Worm (Caenorhabditis elegans) whole organism, L1 larva: ENCODE results near the gene Y64G10A.7.

Experiments used
- C16A3.4 ChIP-seq: fragments of 150-350 bp; optimal IDR thresholded peaks from 2 replicates; lab custom pipeline; 2014; ENCODE audit warnings: missing biosample characterization, missing genetic modification characterization
- C34B4.2 ChIP-seq: sonication (generic microtip); optimal IDR thresholded peaks from 2 replicates; lab custom pipeline; 2017; ENCODE audit warnings: mild to moderate bottlenecking, missing genetic modification characterization, missing compliant biosample characterization
- alr-1 ChIP-seq: fragments of 200-800 bp; sonication (Bioruptor generic); optimal IDR thresholded peaks from 2 replicates; lab custom pipeline; 2018; ENCODE audit warnings: borderline replicate concordance, mild to moderate bottlenecking, missing genetic modification characterization, missing compliant biosample characterization
- aly-2 ChIP-seq: fragments of 150-350 bp; optimal IDR thresholded peaks from 2 replicates; lab custom pipeline; 2014; ENCODE audit warnings: missing biosample characterization, missing genetic modification characterization
- ama-1 ChIP-seq: fragments of 150-350 bp; optimal IDR thresholded peaks from 2 replicates; lab custom pipeline; 2014
- blmp-1 ChIP-seq: fragments of 150-350 bp; optimal IDR thresholded peaks from 2 replicates; lab custom pipeline; 2014; ENCODE audit warnings: missing biosample characterization, missing genetic modification characterization
- ceh-63 ChIP-seq: fragments of 200-800 bp; sonication (Bioruptor generic); optimal IDR thresholded peaks from 2 replicates; lab custom pipeline; 2018; ENCODE audit warnings: mild to moderate bottlenecking, missing genetic modification characterization, missing compliant biosample characterization
- ceh-8 ChIP-seq: fragments of 200-800 bp; sonication (Bioruptor generic); optimal IDR thresholded peaks from 2 replicates; lab custom pipeline; 2018; ENCODE audit warnings: mild to moderate bottlenecking, missing genetic modification characterization, moderate library complexity, missing compliant biosample characterization
- ceh-82 ChIP-seq, 3 experiments: fragments of 150-350 bp in 1 of 3; sonication (generic microtip) in 2 of 3; optimal IDR thresholded peaks; 2 replicates each; lab custom pipeline; 2014 to 2017; ENCODE audit warnings: missing biosample characterization in 3 of 3, missing genetic modification characterization in 3 of 3
- ceh-90 ChIP-seq: sonication (generic microtip); optimal IDR thresholded peaks from 2 replicates; lab custom pipeline; 2016; ENCODE audit warnings: missing genetic modification characterization, missing compliant biosample characterization
- ces-1 ChIP-seq: fragments of 150-350 bp; optimal IDR thresholded peaks from 2 replicates; lab custom pipeline; 2014; ENCODE audit warnings: missing biosample characterization, missing genetic modification reagents, missing genetic modification characterization
- dpl-1 ChIP-seq, 3 experiments: fragments of 150-350 bp in 2 of 3; sonication (generic microtip) in 1 of 3; optimal IDR thresholded peaks; 2 replicates each; lab custom pipeline; 2014 to 2017; ENCODE audit warnings: missing biosample characterization in 3 of 3, missing genetic modification characterization in 3 of 3, missing genetic modification reagents in 3 of 3
- dsc-1 ChIP-seq: sonication (generic microtip); optimal IDR thresholded peaks from 2 replicates; lab custom pipeline; 2016; ENCODE audit warnings: mild to moderate bottlenecking, missing genetic modification characterization, missing compliant biosample characterization
- egl-13 ChIP-seq: sonication (generic microtip); optimal IDR thresholded peaks from 2 replicates; lab custom pipeline; 2016; ENCODE audit warnings: missing genotype, missing genetic modification reagents, missing genetic modification characterization, missing compliant biosample characterization
- egl-27 ChIP-seq, 2 experiments: fragments of 150-350 bp in 1 of 2; sonication (generic microtip); optimal IDR thresholded peaks; 3 replicates each; lab custom pipeline; 2017 to 2018; ENCODE audit warnings: missing biosample characterization in 2 of 2, missing genetic modification characterization in 2 of 2, missing genetic modification reagents in 2 of 2
- ets-5 ChIP-seq: fragments of 200-800 bp; sonication (Bioruptor generic); IDR thresholded peaks from 2 replicates; pipeline ENCODE4 v1.3.6; 2022; ENCODE audit warnings: missing genetic modification characterization, missing compliant biosample characterization
- fkh-10 ChIP-seq: sonication (generic microtip); optimal IDR thresholded peaks from 2 replicates; lab custom pipeline; 2017; ENCODE audit warnings: missing biosample characterization, missing genetic modification reagents, missing genetic modification characterization
- fkh-8 ChIP-seq: sonication (generic microtip); optimal IDR thresholded peaks from 2 replicates; lab custom pipeline; 2016; ENCODE audit warnings: mild to moderate bottlenecking, missing genetic modification characterization, missing compliant biosample characterization
- fos-1 ChIP-seq: fragments of 150-350 bp; optimal IDR thresholded peaks from 2 replicates; lab custom pipeline; 2014; ENCODE audit warnings: missing biosample characterization, missing genetic modification characterization
- hlh-17 ChIP-seq: fragments of 200-800 bp; sonication (Bioruptor generic); optimal IDR thresholded peaks from 2 replicates; lab custom pipeline; 2018; ENCODE audit warnings: missing genetic modification characterization, mild to moderate bottlenecking, missing compliant biosample characterization, moderate library complexity, borderline replicate concordance
- hlh-4 ChIP-seq: sonication (generic microtip); optimal IDR thresholded peaks from 2 replicates; lab custom pipeline; 2016; ENCODE audit warnings: mild to moderate bottlenecking, missing genetic modification characterization, missing compliant biosample characterization
- isw-1 ChIP-seq: fragments of 200-800 bp; sonication (Bioruptor generic); IDR thresholded peaks from 2 replicates; pipeline ENCODE4 v1.3.6; 2022; ENCODE audit warnings: missing genetic modification characterization, missing compliant biosample characterization
- lin-14 ChIP-seq: fragments of 200-800 bp; sonication (Bioruptor generic); optimal IDR thresholded peaks from 2 replicates; lab custom pipeline; 2018; ENCODE audit warnings: mild to moderate bottlenecking, missing genetic modification characterization, moderate library complexity, missing compliant biosample characterization
- lsy-2 ChIP-seq, 2 experiments: fragments of 150-350 bp; optimal IDR thresholded peaks; 2 replicates each; lab custom pipeline; 2014; ENCODE audit warnings: missing biosample characterization in 2 of 2, missing genetic modification characterization in 2 of 2
- mab-9 ChIP-seq: fragments of 200-800 bp; sonication (Bioruptor generic); IDR thresholded peaks from 2 replicates; pipeline ENCODE4 v1.3.6; 2022; ENCODE audit warnings: missing genetic modification reagents, missing genetic modification characterization, missing compliant biosample characterization
- mdl-1 ChIP-seq, 2 experiments: fragments of 150-350 bp; optimal IDR thresholded peaks; 2 replicates each; lab custom pipeline; 2014 to 2017; ENCODE audit warnings: missing biosample characterization in 2 of 2, missing genetic modification characterization in 2 of 2, inconsistent platforms in 1 of 2
- mef-2 ChIP-seq: fragments of 150-350 bp; optimal IDR thresholded peaks from 2 replicates; lab custom pipeline; 2014; ENCODE audit warnings: missing biosample characterization, missing genetic modification characterization
- mep-1 ChIP-seq: fragments of 150-350 bp; optimal IDR thresholded peaks from 2 replicates; lab custom pipeline; 2014; ENCODE audit warnings: missing biosample characterization, missing genetic modification characterization
- nhr-12 ChIP-seq: sonication (generic microtip); optimal IDR thresholded peaks from 2 replicates; lab custom pipeline; 2017; ENCODE audit warnings: missing biosample characterization, missing genetic modification characterization
- nhr-237 ChIP-seq: fragments of 150-350 bp; optimal IDR thresholded peaks from 2 replicates; lab custom pipeline; 2014; ENCODE audit warnings: missing biosample characterization, missing genetic modification characterization
- nhr-28 ChIP-seq: fragments of 150-350 bp; optimal IDR thresholded peaks from 2 replicates; lab custom pipeline; 2014; ENCODE audit warnings: missing biosample characterization, missing genetic modification characterization
- nhr-47 ChIP-seq: sonication (generic microtip); optimal IDR thresholded peaks from 2 replicates; lab custom pipeline; 2016; ENCODE audit warnings: mild to moderate bottlenecking, missing genetic modification characterization, moderate library complexity, missing compliant biosample characterization
- nhr-76 ChIP-seq: sonication (generic microtip); optimal IDR thresholded peaks from 2 replicates; lab custom pipeline; 2017; ENCODE audit warnings: missing biosample characterization, missing genetic modification characterization
- nhr-84 ChIP-seq: sonication (generic microtip); optimal IDR thresholded peaks from 2 replicates; lab custom pipeline; 2017; ENCODE audit warnings: missing biosample characterization, missing genetic modification characterization
- nhr-85 ChIP-seq: sonication (generic microtip); peaks from one replicate; lab custom pipeline; 2016; ENCODE audit warnings: missing genetic modification characterization, inconsistent platforms, missing compliant biosample characterization
- pag-3 ChIP-seq: sonication (generic microtip); optimal IDR thresholded peaks from 2 replicates; lab custom pipeline; 2017; ENCODE audit warnings: missing genetic modification characterization, mild to moderate bottlenecking, missing compliant biosample characterization, antibody characterized with exemption, borderline replicate concordance; ENCODE audit not compliant: insufficient read depth
- pax-3 ChIP-seq: fragments of 200-800 bp; sonication (Bioruptor generic); optimal IDR thresholded peaks from 2 replicates; lab custom pipeline; 2018; ENCODE audit warnings: mild to moderate bottlenecking, missing genetic modification characterization, moderate library complexity, missing compliant biosample characterization
- rnt-1 ChIP-seq: sonication (generic microtip); optimal IDR thresholded peaks from 2 replicates; lab custom pipeline; 2016; ENCODE audit warnings: mild to moderate bottlenecking, missing genetic modification characterization, moderate library complexity, missing compliant biosample characterization
- skn-1 ChIP-seq: fragments of 150-350 bp; optimal IDR thresholded peaks from 2 replicates; lab custom pipeline; 2014; ENCODE audit warnings: missing biosample characterization, missing genetic modification characterization
- sox-4 ChIP-seq: sonication (generic microtip); optimal IDR thresholded peaks from 2 replicates; lab custom pipeline; 2016; ENCODE audit warnings: missing genetic modification characterization, missing compliant biosample characterization
- swsn-7 ChIP-seq: sonication (generic microtip); optimal IDR thresholded peaks from 2 replicates; lab custom pipeline; 2016; ENCODE audit warnings: missing genetic modification characterization, missing compliant biosample characterization
- tlp-1 ChIP-seq: fragments of 150-350 bp; optimal IDR thresholded peaks from 2 replicates; lab custom pipeline; 2014; ENCODE audit warnings: missing biosample characterization, missing genetic modification characterization
- unc-130 ChIP-seq: fragments of 150-350 bp; optimal IDR thresholded peaks from 2 replicates; lab custom pipeline; 2017; ENCODE audit warnings: missing biosample characterization, missing genetic modification characterization, inconsistent platforms
- unc-86 ChIP-seq: sonication (generic microtip); optimal IDR thresholded peaks from 2 replicates; lab custom pipeline; 2016; ENCODE audit warnings: missing genetic modification characterization, missing compliant biosample characterization
- zag-1 ChIP-seq: fragments of 150-350 bp; optimal IDR thresholded peaks from 2 replicates; lab custom pipeline; 2014; ENCODE audit warnings: missing biosample characterization, missing genetic modification characterization
- ztf-4 ChIP-seq: fragments of 150-350 bp; optimal IDR thresholded peaks from 2 replicates; lab custom pipeline; 2014; ENCODE audit warnings: missing biosample characterization, missing genetic modification characterization

The Y64G10A.7 gene

DNA sequence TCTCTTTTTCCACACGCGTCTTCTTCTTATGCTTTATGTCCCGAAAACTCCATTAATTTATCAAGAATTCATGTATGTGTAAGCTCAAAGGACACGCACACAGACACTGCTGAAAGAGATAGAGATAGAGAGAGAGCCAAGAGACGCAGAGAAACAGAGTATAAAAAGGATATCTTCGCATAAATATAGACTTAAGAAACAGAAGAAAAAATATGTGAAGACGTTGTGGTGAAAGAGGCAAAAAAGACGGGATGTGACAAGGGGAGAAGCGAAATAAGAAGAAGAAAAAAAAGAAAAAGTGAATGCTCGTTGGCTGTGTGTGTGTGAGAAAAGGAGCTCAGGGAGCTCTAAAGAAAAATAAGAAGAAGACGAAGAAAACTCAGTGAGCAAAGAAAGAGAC, 30.9 kb upstream of the Y64G10A.7 start (continued):
- peak in 1 of 3 experiments; percentile 42 for TF ChIP-seq ceh-82 (tag; optimal IDR thresholded peaks at IDR 0.05; lab: Kevin White, UChicago)
- TF ChIP-seq hlh-4, result no peak
- TF ChIP-seq lin-14 (GFP tag; lab: Kevin White, UChicago), result peak; percentile 94
- peak; percentile 73 for TF ChIP-seq fkh-8 (tag; lab: Kevin White, UChicago)
- TF ChIP-seq nhr-84 (tag; lab: Kevin White, UChicago), result no peak
- no peak for TF ChIP-seq ama-1 (lab: Kevin White, UChicago)
- peak; percentile 63 for TF ChIP-seq mep-1
- TF ChIP-seq ces-1 (GFP tag; lab: Kevin White, UChicago), result no peak
- TF ChIP-seq mdl-1 (tag; optimal IDR thresholded peaks at IDR 0.05; lab: Kevin White, UChicago), result no peak
- no peak for TF ChIP-seq mef-2 (tag; lab: Kevin White, UChicago)
- TF ChIP-seq alr-1, result no peak
- no peak for TF ChIP-seq ceh-90 (tag; lab: Kevin White, UChicago)
- TF ChIP-seq ets-5 (GFP tag; lab: Robert Waterston, UW), result no peak
- peak in 1 of 3 experiments; percentile 19 for TF ChIP-seq dpl-1 (GFP tag; optimal IDR thresholded peaks at IDR 0.05; lab: Kevin White, UChicago)
- TF ChIP-seq nhr-237 (tag; lab: Kevin White, UChicago), result no peak
- peak; percentile 71 for TF ChIP-seq egl-13 (tag; lab: Kevin White, UChicago)
- TF ChIP-seq nhr-47 (tag; lab: Kevin White, UChicago), result peak; percentile 62
- TF ChIP-seq unc-86 (tag; lab: Kevin White, UChicago), result peak; percentile 70
- no peak for TF ChIP-seq tlp-1 (tag; lab: Kevin White, UChicago)
- no peak for TF ChIP-seq ceh-8 (GFP tag; lab: Kevin White, UChicago)
- TF ChIP-seq dsc-1 (tag; lab: Kevin White, UChicago), result peak; percentile 40
- TF ChIP-seq ceh-63, result no peak
- TF ChIP-seq C34B4.2 (tag; lab: Kevin White, UChicago), result no peak
- peak; percentile 27 to 60 for TF ChIP-seq lsy-2 (tag; optimal IDR thresholded peaks at IDR 0.05; lab: Kevin White, UChicago)
- peak; percentile 38 for TF ChIP-seq pax-3 (tag; lab: Kevin White, UChicago)
- no peak for TF ChIP-seq nhr-76
- no peak for TF ChIP-seq sox-4 (tag; lab: Kevin White, UChicago)
- TF ChIP-seq nhr-28 (tag; lab: Kevin White, UChicago), result no peak
- TF ChIP-seq C16A3.4 (tag; lab: Kevin White, UChicago), result no peak
- no peak for TF ChIP-seq hlh-17
- no peak for TF ChIP-seq nhr-12 (tag; lab: Kevin White, UChicago)
- no peak for TF ChIP-seq mab-9 (GFP tag; lab: Robert Waterston, UW)
- TF ChIP-seq ztf-4 (tag; lab: Kevin White, UChicago), result no peak
- TF ChIP-seq skn-1 (tag; lab: Kevin White, UChicago), result no peak
- TF ChIP-seq swsn-7, result peak; percentile 47
- TF ChIP-seq fos-1 (tag; lab: Kevin White, UChicago), result peak; percentile 0
- TF ChIP-seq zag-1 (tag; lab: Kevin White, UChicago), result peak; percentile 29
- TF ChIP-seq isw-1 (GFP tag; lab: Robert Waterston, UW), result 0 out of 2 replicates have a peak, but pooled peaks have one; percentile 12
- no peak for TF ChIP-seq nhr-85 (tag; lab: Kevin White, UChicago)
- TF ChIP-seq blmp-1 (tag; lab: Kevin White, UChicago), result no peak
- no peak for TF ChIP-seq egl-27 (tag; optimal IDR thresholded peaks at IDR 0.05; lab: Kevin White, UChicago)
- peak; percentile 77 for TF ChIP-seq fkh-10 (GFP tag; lab: Kevin White, UChicago)
- no peak for TF ChIP-seq rnt-1
- TF ChIP-seq pag-3 (tag; lab: Kevin White, UChicago), result no peak
- no peak for TF ChIP-seq unc-130 (tag; lab: Kevin White, UChicago)
- TF ChIP-seq aly-2 (tag; lab: Kevin White, UChicago), result no peak
